Worm (Caenorhabditis elegans) whole organism, L2 larva: ENCODE measurements around the gene F43C11.2.

ENCODE experiments used
- crh-2 ChIP-seq: sonication (generic microtip); optimal IDR thresholded peaks from 2 replicates; lab custom pipeline; 2017; ENCODE audit warnings: missing biosample characterization, missing genetic modification characterization
- elt-1 ChIP-seq: fragments of 150-350 bp; optimal IDR thresholded peaks from 2 replicates; lab custom pipeline; 2014; ENCODE audit warnings: missing biosample characterization, missing genetic modification characterization
- gmeb-1 ChIP-seq: fragments of 150-350 bp; optimal IDR thresholded peaks from 2 replicates; lab custom pipeline; 2014; ENCODE audit warnings: missing biosample characterization, missing genetic modification characterization
- lsy-2 ChIP-seq, 2 experiments: fragments of 150-350 bp in 1 of 2; sonication (generic microtip) in 1 of 2; optimal IDR thresholded peaks; 2 replicates each; lab custom pipeline; 2014 to 2017; ENCODE audit warnings: missing biosample characterization in 2 of 2, missing genetic modification characterization in 2 of 2
- nhr-11 ChIP-seq: fragments of 150-350 bp; optimal IDR thresholded peaks from 2 replicates; lab custom pipeline; 2014; ENCODE audit warnings: missing biosample characterization, missing genetic modification characterization
- nhr-23 ChIP-seq: fragments of 150-350 bp; optimal IDR thresholded peaks from 2 replicates; lab custom pipeline; 2014; ENCODE audit warnings: missing biosample characterization, missing genetic modification reagents, missing genetic modification characterization
- nhr-25 ChIP-seq: fragments of 150-350 bp; sonication (generic microtip); optimal IDR thresholded peaks from 3 replicates; lab custom pipeline; 2014; ENCODE audit warnings: missing biosample characterization, missing genetic modification characterization
- unc-62 ChIP-seq: fragments of 150-350 bp; optimal IDR thresholded peaks from 2 replicates; lab custom pipeline; 2014; ENCODE audit warnings: missing biosample characterization, missing genetic modification reagents, missing genetic modification characterization
- ztf-11 ChIP-seq: sonication (generic microtip); optimal IDR thresholded peaks from 2 replicates; lab custom pipeline; 2017; ENCODE audit warnings: missing biosample characterization, missing genetic modification characterization

DNA sequence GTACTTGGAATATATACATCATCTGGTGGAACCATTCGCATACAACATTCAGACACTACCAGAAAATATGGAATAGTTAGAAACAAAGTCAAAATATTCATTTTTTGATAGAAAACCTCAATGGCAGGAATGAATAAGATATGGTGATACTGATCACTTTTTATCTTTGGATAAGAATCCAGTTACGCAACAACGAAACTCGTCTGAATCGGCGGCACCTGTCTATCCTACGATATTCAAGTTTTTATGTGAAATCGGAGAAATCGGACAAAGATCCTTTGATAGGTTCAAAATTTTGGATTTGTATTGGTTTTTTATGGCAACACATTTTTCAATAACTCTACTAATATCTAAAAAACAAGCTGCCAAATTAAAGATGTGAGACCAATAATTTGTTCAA lies 44.3 kb downstream of the F43C11.2 start, which contains the start of gene F16G10.14:
- no peak for TF ChIP-seq nhr-23 (tag; lab: Kevin White, UChicago)
- no peak for TF ChIP-seq lsy-2 (tag; optimal IDR thresholded peaks at IDR 0.05; lab: Kevin White, UChicago)
- no peak for TF ChIP-seq nhr-11 (tag; lab: Kevin White, UChicago)
- TF ChIP-seq unc-62, result no peak
- no peak for TF ChIP-seq elt-1 (tag; lab: Kevin White, UChicago)
- no peak for TF ChIP-seq gmeb-1
- no peak for TF ChIP-seq ztf-11 (tag; lab: Kevin White, UChicago)
- TF ChIP-seq crh-2, result no peak
- no peak for TF ChIP-seq nhr-25 (tag; lab: Kevin White, UChicago)
